Fruit fly (Drosophila melanogaster) whole organism, embryonic: Measurements from ENCODE around the gene RpL23A.

ENCODE experiments used
- Abd-B ChIP-seq: fragments of 200-800 bp; sonication (Bioruptor generic); optimal IDR thresholded peaks from 2 replicates; lab custom pipeline; 2018; ENCODE audit warnings: missing biosample characterization, mild to moderate bottlenecking, missing genetic modification characterization, moderate library complexity
- BtbVII ChIP-seq: fragments of 200-800 bp; sonication (Bioruptor generic); optimal IDR thresholded peaks from 3 replicates; lab custom pipeline; 2017; ENCODE audit warnings: missing biosample characterization, mild to moderate bottlenecking, missing genetic modification characterization
- CG10959 ChIP-seq: fragments of 200-800 bp; sonication (Bioruptor generic); IDR thresholded peaks from 2 replicates; pipeline ENCODE4 v1.3.6; 2022; ENCODE audit warnings: missing biosample characterization, missing genetic modification characterization
- CG11247 ChIP-seq: fragments of 200-800 bp; sonication (Bioruptor generic); IDR thresholded peaks from 2 replicates; pipeline ENCODE4 v1.3.6; 2022; ENCODE audit warnings: missing biosample characterization, missing genetic modification characterization
- CG13287 ChIP-seq: fragments of 200-800 bp; sonication (Bioruptor generic); IDR thresholded peaks from 2 replicates; pipeline ENCODE4 v1.3.6; 2022; ENCODE audit warnings: missing biosample characterization, missing genetic modification characterization; ENCODE audit not compliant: partially characterized antibody
- CG18764 ChIP-seq: fragments of 200-800 bp; sonication (Bioruptor generic); optimal IDR thresholded peaks from 3 replicates; lab custom pipeline; 2016; ENCODE audit warnings: missing biosample characterization, missing genetic modification characterization
- CG33557 ChIP-seq: fragments of 200-800 bp; sonication (Bioruptor generic); optimal IDR thresholded peaks from 2 replicates; lab custom pipeline; 2019; ENCODE audit warnings: missing biosample characterization, mild to moderate bottlenecking, missing genetic modification characterization, moderate library complexity
- CG4424 ChIP-seq: fragments of 200-800 bp; sonication (Bioruptor generic); optimal IDR thresholded peaks from 3 replicates; lab custom pipeline; 2016; ENCODE audit warnings: missing biosample characterization, missing genetic modification characterization
- CG6689 ChIP-seq: fragments of 200-800 bp; sonication (Bioruptor generic); IDR thresholded peaks from 2 replicates; pipeline ENCODE4 v1.3.6; 2022; ENCODE audit warnings: missing biosample characterization, missing genetic modification characterization
- CG6791 ChIP-seq: fragments of 200-800 bp; sonication (Bioruptor generic); IDR thresholded peaks from 3 replicates; pipeline ENCODE4 v1.3.6; 2022; ENCODE audit warnings: missing biosample characterization, missing genetic modification characterization; ENCODE audit not compliant: partially characterized antibody
- D ChIP-seq, 2 experiments: fragments of 200-800 bp in 1 of 2; fragments of >200 bp in 1 of 2; sonication (Bioruptor generic) in 1 of 2; optimal IDR thresholded peaks; 2 replicates in 1 of 2; 3 replicates in 1 of 2; lab custom pipeline; 2017; ENCODE audit warnings: mild to moderate bottlenecking in 1 of 2, missing biosample characterization in 1 of 2, missing genetic modification characterization in 1 of 2, missing genetic modification reagents in 1 of 2
- D19A ChIP-seq: fragments of 200-800 bp; optimal IDR thresholded peaks from 3 replicates; lab custom pipeline; 2019; ENCODE audit warnings: missing biosample characterization, mild to moderate bottlenecking, missing genetic modification characterization, moderate library complexity
- Dll ChIP-seq: fragments of 200-800 bp; sonication (Bioruptor generic); IDR thresholded peaks from 4 replicates; pipeline ENCODE4 v1.3.6; 2022; ENCODE audit warnings: missing biosample characterization, missing genetic modification characterization; ENCODE audit not compliant: partially characterized antibody
- Doc3 ChIP-seq: fragments of 200-800 bp; sonication (Bioruptor generic); IDR thresholded peaks from 3 replicates; pipeline ENCODE4 v1.3.6; 2022; ENCODE audit warnings: missing biosample characterization, missing genetic modification characterization; ENCODE audit not compliant: partially characterized antibody
- Dp ChIP-seq: fragments of 200-800 bp; sonication (Bioruptor generic); optimal IDR thresholded peaks from 2 replicates; lab custom pipeline; 2018; ENCODE audit warnings: missing biosample characterization, mild to moderate bottlenecking, missing genetic modification characterization, moderate library complexity
- HLH4C ChIP-seq: fragments of 200-800 bp; sonication (Bioruptor generic); IDR thresholded peaks from 3 replicates; pipeline ENCODE4 v1.3.6; 2022; ENCODE audit warnings: missing biosample characterization, missing genetic modification characterization; ENCODE audit not compliant: partially characterized antibody
- HmgZ ChIP-seq: fragments of 200-800 bp; sonication (Bioruptor generic); optimal IDR thresholded peaks from 2 replicates; lab custom pipeline; 2018; ENCODE audit warnings: missing biosample characterization, mild to moderate bottlenecking, missing genetic modification characterization
- Hr78 ChIP-seq, 2 experiments: fragments of 200-800 bp in 1 of 2; fragments of >200 bp in 1 of 2; sonication (Bioruptor generic) in 1 of 2; optimal IDR thresholded peaks; 2 replicates each; lab custom pipeline; 2017 to 2019; ENCODE audit warnings: missing biosample characterization in 2 of 2, missing genetic modification characterization in 2 of 2, mild to moderate bottlenecking in 1 of 2, moderate library complexity in 1 of 2
- MBD-R2 ChIP-seq: fragments of 200-800 bp; sonication (Bioruptor generic); IDR thresholded peaks from 2 replicates; pipeline ENCODE4 v1.3.6; 2022; ENCODE audit warnings: missing biosample characterization, missing genetic modification characterization
- NC2β ChIP-seq: fragments of 200-800 bp; sonication (Bioruptor generic); optimal IDR thresholded peaks from 2 replicates; lab custom pipeline; 2016; ENCODE audit warnings: missing biosample characterization, missing genetic modification characterization
- Opbp ChIP-seq: fragments of 200-800 bp; sonication (Bioruptor generic); IDR thresholded peaks from 3 replicates; pipeline ENCODE4 v1.3.6; 2022; ENCODE audit warnings: missing biosample characterization, missing genetic modification characterization; ENCODE audit not compliant: partially characterized antibody
- Optix ChIP-seq: fragments of 200-800 bp; sonication (Bioruptor generic); IDR thresholded peaks from 3 replicates; pipeline ENCODE4 v1.3.6; 2022; ENCODE audit warnings: missing biosample characterization, missing genetic modification characterization
- Pdp1 ChIP-seq, 2 experiments: fragments of 200-800 bp; sonication (Bioruptor generic); optimal IDR thresholded peaks; 3 replicates each; lab custom pipeline; 2016; ENCODE audit warnings: missing biosample characterization in 2 of 2, missing genetic modification characterization in 2 of 2, mild to moderate bottlenecking in 1 of 2, moderate library complexity in 1 of 2
- Sin3A ChIP-seq: fragments of >200 bp; optimal IDR thresholded peaks from 2 replicates; lab custom pipeline; 2018
- Stat92E ChIP-seq, 3 experiments: fragments of >200 bp in 2 of 3; fragments of 200-800 bp in 1 of 3; sonication (Bioruptor generic) in 1 of 3; optimal IDR thresholded peaks; 2 replicates each; lab custom pipeline; 2017 to 2019; ENCODE audit warnings: missing biosample characterization in 3 of 3, missing genetic modification characterization in 3 of 3, mild to moderate bottlenecking in 1 of 3, moderate library complexity in 1 of 3
- Trl ChIP-seq, 3 experiments: fragments of >200 bp in 2 of 3; fragments of 200-800 bp in 1 of 3; sonication (Bioruptor generic) in 1 of 3; optimal IDR thresholded peaks; 2 replicates in 1 of 3; 3 replicates in 2 of 3; lab custom pipeline; 2016 to 2017; ENCODE audit warnings: missing biosample characterization in 1 of 3, missing genetic modification characterization in 1 of 3
- YL-1 ChIP-seq: fragments of 200-800 bp; sonication (Bioruptor generic); optimal IDR thresholded peaks from 3 replicates; lab custom pipeline; 2017; ENCODE audit warnings: missing biosample characterization, mild to moderate bottlenecking, missing genetic modification characterization
- bbx ChIP-seq: fragments of 200-800 bp; sonication (Bioruptor generic); IDR thresholded peaks from 2 replicates; pipeline ENCODE4 v1.3.6; 2022; ENCODE audit warnings: missing biosample characterization, missing genetic modification characterization; ENCODE audit not compliant: partially characterized antibody
- bsh ChIP-seq, 2 experiments: fragments of 200-800 bp; sonication (Bioruptor generic); optimal IDR thresholded peaks; 2 replicates each; lab custom pipeline; 2017 to 2018; ENCODE audit warnings: mild to moderate bottlenecking in 2 of 2, missing biosample characterization in 2 of 2, missing genetic modification characterization in 2 of 2, moderate library complexity in 1 of 2
- emc ChIP-seq: fragments of 200-800 bp; sonication (Bioruptor generic); optimal IDR thresholded peaks from 2 replicates; lab custom pipeline; 2016; ENCODE audit warnings: missing biosample characterization, missing genetic modification characterization
- gfzf ChIP-seq: fragments of 200-800 bp; sonication (Bioruptor generic); optimal IDR thresholded peaks from 2 replicates; lab custom pipeline; 2016; ENCODE audit warnings: missing biosample characterization, mild to moderate bottlenecking, missing genetic modification characterization, moderate library complexity
- grau ChIP-seq: fragments of 200-800 bp; optimal IDR thresholded peaks from 3 replicates; lab custom pipeline; 2019; ENCODE audit warnings: missing biosample characterization, mild to moderate bottlenecking, missing genetic modification characterization, moderate library complexity
- jumu ChIP-seq: fragments of 200-800 bp; sonication (Bioruptor generic); optimal IDR thresholded peaks from 3 replicates; lab custom pipeline; 2016; ENCODE audit warnings: missing biosample characterization, missing genetic modification characterization
- nerfin-2 ChIP-seq: fragments of 200-800 bp; sonication (Bioruptor generic); IDR thresholded peaks from 2 replicates; pipeline ENCODE4 v1.3.6; 2022; ENCODE audit warnings: missing biosample characterization, missing genetic modification characterization; ENCODE audit not compliant: partially characterized antibody
- nmo ChIP-seq: fragments of 200-800 bp; sonication (Bioruptor generic); optimal IDR thresholded peaks from 2 replicates; lab custom pipeline; 2018; ENCODE audit warnings: missing biosample characterization, mild to moderate bottlenecking, missing genetic modification characterization, moderate library complexity
- nom ChIP-seq: fragments of 200-800 bp; sonication (Bioruptor generic); optimal IDR thresholded peaks from 2 replicates; lab custom pipeline; 2017; ENCODE audit warnings: missing biosample characterization, missing genetic modification characterization, mild to moderate bottlenecking, moderate library complexity, missing genetic modification reagents
- pan ChIP-seq, 4 experiments: fragments of >200 bp in 3 of 4; fragments of 200-800 bp in 1 of 4; sonication (Bioruptor generic) in 1 of 4; optimal IDR thresholded peaks in 3 of 4; IDR thresholded peaks in 1 of 4; 2 replicates each; pipeline versions ENCODE4 v1.3.6 to Lab custom; 2017 to 2022; ENCODE audit warnings: missing biosample characterization in 2 of 4, missing genetic modification characterization in 2 of 4, mixed read lengths in 1 of 4
- pfk ChIP-seq: fragments of 200-800 bp; sonication (Bioruptor generic); optimal IDR thresholded peaks from 2 replicates; lab custom pipeline; 2018; ENCODE audit warnings: missing biosample characterization, mild to moderate bottlenecking, missing genetic modification characterization, moderate library complexity
- pzg ChIP-seq: fragments of 200-800 bp; sonication (Bioruptor generic); optimal IDR thresholded peaks from 3 replicates; lab custom pipeline; 2018; ENCODE audit warnings: missing biosample characterization, mild to moderate bottlenecking, missing genetic modification characterization, moderate library complexity
- run ChIP-seq: fragments of 200-800 bp; sonication (Bioruptor generic); optimal IDR thresholded peaks from 3 replicates; lab custom pipeline; 2018; ENCODE audit warnings: missing biosample characterization, mild to moderate bottlenecking, missing genetic modification characterization
- slp2 ChIP-seq: fragments of 200-800 bp; sonication (Bioruptor generic); optimal IDR thresholded peaks from 2 replicates; lab custom pipeline; 2016; ENCODE audit warnings: missing biosample characterization, missing genetic modification characterization
- sna ChIP-seq: fragments of 200-800 bp; sonication (Bioruptor generic); IDR thresholded peaks from 2 replicates; pipeline ENCODE4 v1.3.6; 2022; ENCODE audit warnings: missing biosample characterization, missing genetic modification characterization; ENCODE audit not compliant: partially characterized antibody
- ssp ChIP-seq: fragments of 200-800 bp; sonication (Bioruptor generic); IDR thresholded peaks from 2 replicates; pipeline ENCODE4 v1.3.6; 2022; ENCODE audit warnings: missing biosample characterization, missing genetic modification characterization
- tll ChIP-seq, 2 experiments: fragments of 200-800 bp in 1 of 2; fragments of >200 bp in 1 of 2; sonication (Bioruptor generic) in 1 of 2; optimal IDR thresholded peaks; 2 replicates each; lab custom pipeline; 2017 to 2019; ENCODE audit warnings: missing biosample characterization in 2 of 2, missing genetic modification characterization in 2 of 2, mild to moderate bottlenecking in 1 of 2, moderate library complexity in 1 of 2
- toy ChIP-seq: fragments of 200-800 bp; sonication (Bioruptor generic); IDR thresholded peaks from 2 replicates; pipeline ENCODE4 v1.3.6; 2022; ENCODE audit warnings: missing biosample characterization, missing genetic modification characterization
- trem ChIP-seq: fragments of 200-800 bp; optimal IDR thresholded peaks from 3 replicates; lab custom pipeline; 2019; ENCODE audit warnings: missing biosample characterization, mild to moderate bottlenecking, missing genetic modification characterization, moderate library complexity

Gene RpL23A

dm6 chr3L:1652700-1653200 is 15.7 kb downstream of the RpL23A start, which contains the start of the genes CG7970 and Vta1:
Gene CG7970 (plus strand): TSS chr3L:1652750.
Gene Vta1 (minus strand): TSS chr3L:1652900.
- TF ChIP-seq Stat92E (GFP tag; optimal IDR thresholded peaks at IDR 0.05; lab: Kevin White, UChicago) = no peak
- TF ChIP-seq CG33557 (GFP tag; lab: Kevin White, UChicago) = no peak
- no peak for TF ChIP-seq D19A
- no peak for TF ChIP-seq tll (GFP tag; optimal IDR thresholded peaks at IDR 0.05; lab: Kevin White, UChicago)
- 0 out of 2 replicates have a peak, but pooled peaks have one; percentile 47 for TF ChIP-seq bbx
- no peak for TF ChIP-seq ssp (GFP tag; lab: Robert Waterston, UW)
- TF ChIP-seq Trl (optimal IDR thresholded peaks at IDR 0.05; lab: Kevin White, UChicago) = peak in 1 of 2 experiments; percentile 22
- TF ChIP-seq Trl (GFP tag; optimal IDR thresholded peaks at IDR 0.05; lab: Kevin White, UChicago) = no peak
- TF ChIP-seq nmo (GFP tag; lab: Kevin White, UChicago) = peak; percentile 16
- TF ChIP-seq Opbp (GFP tag; lab: Robert Waterston, UW) = 0 out of 3 replicates have a peak, but pooled peaks have one; percentile 44
- TF ChIP-seq pzg (GFP tag; lab: Kevin White, UChicago) = peak; percentile 79
- peak; percentile 43; the same call in 1 of the 2 replicates for TF ChIP-seq CG13287 (GFP tag; lab: Robert Waterston, UW)
- no peak for TF ChIP-seq Abd-B (GFP tag; lab: Kevin White, UChicago)
- no peak for TF ChIP-seq jumu (GFP tag; lab: Kevin White, UChicago)
- TF ChIP-seq Doc3 (GFP tag; lab: Robert Waterston, UW) = no peak
- TF ChIP-seq MBD-R2 (GFP tag; lab: Robert Waterston, UW) = peak; percentile 82
- TF ChIP-seq Hr78 (GFP tag; optimal IDR thresholded peaks at IDR 0.05; lab: Kevin White, UChicago) = peak in 1 of 2 experiments; percentile 94
- TF ChIP-seq BtbVII (GFP tag; lab: Kevin White, UChicago) = no peak
- no peak for TF ChIP-seq slp2 (GFP tag; lab: Kevin White, UChicago)
- peak in 1 of 2 experiments; percentile 74 for TF ChIP-seq bsh (GFP tag; optimal IDR thresholded peaks at IDR 0.05; lab: Kevin White, UChicago)
- no peak for TF ChIP-seq toy (GFP tag; lab: Robert Waterston, UW)
- no peak for TF ChIP-seq nerfin-2 (GFP tag; lab: Robert Waterston, UW)
- peak; percentile 47 for TF ChIP-seq Sin3A (lab: Kevin White, UChicago)
- peak in 1 of 2 experiments; percentile 24 for TF ChIP-seq Pdp1 (GFP tag; optimal IDR thresholded peaks at IDR 0.05; lab: Kevin White, UChicago)
- TF ChIP-seq run (tag; lab: Kevin White, UChicago) = no peak
- peak; percentile 68 for TF ChIP-seq YL-1 (GFP tag; lab: Kevin White, UChicago)
- no peak for TF ChIP-seq CG11247 (GFP tag; lab: Robert Waterston, UW)
- TF ChIP-seq emc (GFP tag; lab: Kevin White, UChicago) = no peak
- TF ChIP-seq NC2β (GFP tag; lab: Kevin White, UChicago) = no peak
- TF ChIP-seq HLH4C (GFP tag; lab: Robert Waterston, UW) = no peak
- no peak for TF ChIP-seq grau (tag; lab: Kevin White, UChicago)
- no peak for TF ChIP-seq CG18764 (GFP tag; lab: Kevin White, UChicago)
- no peak for TF ChIP-seq pan (optimal IDR thresholded peaks at IDR 0.05; lab: Kevin White, UChicago)
- no peak for TF ChIP-seq pan (GFP tag; optimal IDR thresholded peaks at IDR 0.05 in 1 of 2, IDR thresholded peaks at IDR 0.05 in 1 of 2)
- peak; percentile 5 for TF ChIP-seq D (optimal IDR thresholded peaks at IDR 0.05; lab: Kevin White, UChicago)
- no peak for TF ChIP-seq D (GFP tag; optimal IDR thresholded peaks at IDR 0.05; lab: Kevin White, UChicago)
- TF ChIP-seq CG6791 = 0 out of 3 replicates have a peak, but pooled peaks have one; percentile 36
- TF ChIP-seq Dp (GFP tag; lab: Kevin White, UChicago) = peak; percentile 42
- TF ChIP-seq nom (GFP tag; lab: Kevin White, UChicago) = peak; percentile 98
- TF ChIP-seq Optix (GFP tag; lab: Robert Waterston, UW) = no peak
- TF ChIP-seq CG10959 (GFP tag; lab: Robert Waterston, UW) = no peak
- TF ChIP-seq sna (GFP tag; lab: Robert Waterston, UW) = 0 out of 2 replicates have a peak, but pooled peaks have one; percentile 23
- peak; percentile 32 for TF ChIP-seq trem
- TF ChIP-seq pfk (GFP tag; lab: Kevin White, UChicago) = no peak
- peak; percentile 85 for TF ChIP-seq gfzf (GFP tag; lab: Kevin White, UChicago)
- no peak for TF ChIP-seq CG6689 (GFP tag; lab: Robert Waterston, UW)
- 0 out of 4 replicates have a peak, but pooled peaks have one; percentile 26 for TF ChIP-seq Dll (GFP tag; lab: Robert Waterston, UW)
- TF ChIP-seq HmgZ (tag; lab: Kevin White, UChicago) = peak; percentile 64
- TF ChIP-seq CG4424 (GFP tag; lab: Kevin White, UChicago) = no peak
